Fruit fly (Drosophila melanogaster) whole organism, prepupa: Measurements from ENCODE around the gene CG42812.

Experiments
- CG11762 ChIP-seq: fragments of 200-800 bp; sonication (Bioruptor generic); optimal IDR thresholded peaks from 3 replicates; lab custom pipeline; 2016; ENCODE audit warnings: missing biosample characterization, missing genetic modification characterization; ENCODE audit not compliant: insufficient read depth
- CG1621 ChIP-seq: fragments of 200-800 bp; sonication (Bioruptor generic); optimal IDR thresholded peaks from 3 replicates; lab custom pipeline; 2018; ENCODE audit warnings: missing biosample characterization, mild to moderate bottlenecking, missing genetic modification characterization
- CG3032 ChIP-seq: fragments of 200-800 bp; optimal IDR thresholded peaks from 2 replicates; lab custom pipeline; 2019; ENCODE audit warnings: missing biosample characterization, mild to moderate bottlenecking, missing genetic modification characterization, moderate library complexity
- CG32006 ChIP-seq: fragments of 200-800 bp; sonication (Bioruptor generic); optimal IDR thresholded peaks from 3 replicates; lab custom pipeline; 2017; ENCODE audit warnings: missing biosample characterization, mild to moderate bottlenecking, missing genetic modification characterization
- CG6808 ChIP-seq: fragments of 200-800 bp; sonication (Bioruptor generic); optimal IDR thresholded peaks from 3 replicates; lab custom pipeline; 2017; ENCODE audit warnings: missing biosample characterization, missing genetic modification characterization, mild to moderate bottlenecking, moderate library complexity, missing genetic modification reagents
- CG8119 ChIP-seq: fragments of 200-800 bp; sonication (Bioruptor generic); IDR thresholded peaks from 3 replicates; pipeline ENCODE4 v1.3.6; 2022; ENCODE audit warnings: missing biosample characterization, missing genetic modification characterization
- Eip75B ChIP-seq: fragments of 200-800 bp; sonication (Bioruptor generic); optimal IDR thresholded peaks from 3 replicates; lab custom pipeline; 2016; ENCODE audit warnings: missing biosample characterization, missing genetic modification characterization
- Eip78C ChIP-seq: fragments of 200-800 bp; sonication (Bioruptor generic); peaks from one replicate; lab custom pipeline; 2016; ENCODE audit warnings: missing biosample characterization, missing genetic modification characterization
- Gug ChIP-seq: fragments of 200-800 bp; sonication (Bioruptor generic); IDR thresholded peaks from 2 replicates; pipeline ENCODE4 v1.3.6; 2022; ENCODE audit warnings: missing biosample characterization, missing genetic modification characterization
- Hr38 ChIP-seq: sonication (Bioruptor generic); optimal IDR thresholded peaks from 2 replicates; lab custom pipeline; 2016; ENCODE audit warnings: missing biosample characterization, missing genetic modification characterization
- Sox14 ChIP-seq: fragments of 200-800 bp; sonication (Bioruptor generic); optimal IDR thresholded peaks from 3 replicates; lab custom pipeline; 2016; ENCODE audit warnings: missing biosample characterization, missing genetic modification characterization
- Sox15 ChIP-seq: fragments of 200-800 bp; sonication (Bioruptor generic); optimal IDR thresholded peaks from 3 replicates; lab custom pipeline; 2016; ENCODE audit warnings: missing biosample characterization, missing genetic modification characterization
- achi ChIP-seq: fragments of 200-800 bp; sonication (Bioruptor generic); optimal IDR thresholded peaks from 3 replicates; lab custom pipeline; 2016; ENCODE audit warnings: missing biosample characterization, missing genetic modification characterization
- dsx ChIP-seq: fragments of 200-800 bp; optimal IDR thresholded peaks from 3 replicates; lab custom pipeline; 2019; ENCODE audit warnings: missing biosample characterization, mild to moderate bottlenecking, missing genetic modification characterization, moderate library complexity; ENCODE audit not compliant: poor library complexity, severe bottlenecking
- salr ChIP-seq, 2 experiments: fragments of 200-800 bp; sonication (Bioruptor generic); optimal IDR thresholded peaks; 3 replicates each; lab custom pipeline; 2016 to 2018; ENCODE audit warnings: missing biosample characterization in 2 of 2, missing genetic modification characterization in 2 of 2, mild to moderate bottlenecking in 1 of 2

Gene CG42812

dm6 chr3R:24318217-24319082, 49.5 kb downstream of the CG42812 start, which contains the start of the genes Nab2 and BRWD3 (continued):
- TF ChIP-seq Eip78C (GFP tag; lab: Kevin White, UChicago) (no peak), Sox15 (GFP tag; lab: Kevin White, UChicago) (peak; percentile 27), Hr38 (GFP tag; lab: Kevin White, UChicago) (no peak), Sox14 (GFP tag; lab: Kevin White, UChicago) (no peak), CG32006 (GFP tag; lab: Kevin White, UChicago) (no peak), CG1621 (tag; lab: Kevin White, UChicago) (no peak), CG3032 (tag; lab: Kevin White, UChicago) (peak; percentile 49), CG6808 (no peak), dsx (GFP tag; lab: Kevin White, UChicago) (no peak), salr (GFP tag; optimal IDR thresholded peaks at IDR 0.05; lab: Kevin White, UChicago) (peak in 1 of 2 experiments; percentile 57), CG11762 (GFP tag; lab: Kevin White, UChicago) (peak; percentile 28), achi (GFP tag; lab: Kevin White, UChicago) (no peak), Eip75B (GFP tag; lab: Kevin White, UChicago) (no peak), Gug (GFP tag; lab: Robert Waterston, UW) (peak; percentile 25; the same call in 1 of the 2 replicates), CG8119 (GFP tag; lab: Robert Waterston, UW) (no peak)
